Fruit fly (Drosophila melanogaster): Measurements from ENCODE around the gene RnpS1.
A peak's percentile ranks its signal among the peaks of the same experiment; 100 is the strongest.

The RnpS1 gene

dm6 chr3R:9600558-9600959 lies 48.7 kb downstream of the RnpS1 start (continued):
- TF ChIP-seq Mrtf (GFP tag; IDR thresholded peaks at IDR 0.05), result no peak
- TF ChIP-seq sc (optimal IDR thresholded peaks at IDR 0.05), result no peak
- no peak for TF ChIP-seq sc (GFP tag; optimal IDR thresholded peaks at IDR 0.05)
- no peak for TF ChIP-seq nerfin-2 (GFP tag; IDR thresholded peaks at IDR 0.05; ENCODE audit: partially characterized antibody)
- TF ChIP-seq CG32532 (GFP tag; IDR thresholded peaks at IDR 0.05), result peak; percentile 57
- TF ChIP-seq nom (GFP tag; optimal IDR thresholded peaks at IDR 0.05), result peak; percentile 13
- TF ChIP-seq stwl (tag; optimal IDR thresholded peaks at IDR 0.05), result no peak
- TF ChIP-seq maf-S (GFP tag; optimal IDR thresholded peaks at IDR 0.05), result no peak
- TF ChIP-seq Poxn (GFP tag; IDR thresholded peaks at IDR 0.05), result no peak
- TF ChIP-seq Tbp (GFP tag; optimal IDR thresholded peaks at IDR 0.05), result no peak
- TF ChIP-seq CG15073 (GFP tag; optimal IDR thresholded peaks at IDR 0.05), result no peak
- TF ChIP-seq aop (GFP tag; IDR thresholded peaks at IDR 0.05), result no peak
- no peak for TF ChIP-seq pfk (GFP tag; optimal IDR thresholded peaks at IDR 0.05)
- no peak for TF ChIP-seq slp2 (GFP tag; optimal IDR thresholded peaks at IDR 0.05)
- TF ChIP-seq CG11085 (GFP tag; IDR thresholded peaks at IDR 0.05), result 0 out of 2 replicates have a peak, but pooled peaks have one; percentile 27
- no peak for TF ChIP-seq tup (GFP tag; optimal IDR thresholded peaks at IDR 0.05)
- TF ChIP-seq gcm2 (GFP tag; optimal IDR thresholded peaks at IDR 0.05), result no peak
- TF ChIP-seq CG18619 (GFP tag; optimal IDR thresholded peaks at IDR 0.05), result peak; percentile 54
- no peak for TF ChIP-seq hkb (optimal IDR thresholded peaks at IDR 0.05)
- peak; percentile 59 for TF ChIP-seq hkb (GFP tag; IDR thresholded peaks at IDR 0.05)
- TF ChIP-seq HHEX (GFP tag; optimal IDR thresholded peaks at IDR 0.05), result peak; percentile 55
- TF ChIP-seq sens (GFP tag), result peak; percentile 72
- TF ChIP-seq bbx (GFP tag; IDR thresholded peaks at IDR 0.05; ENCODE audit: partially characterized antibody), result no peak
- TF ChIP-seq da (GFP tag; optimal IDR thresholded peaks at IDR 0.05), result no peak
- no peak for TF ChIP-seq p53 (GFP tag; optimal IDR thresholded peaks at IDR 0.05)
- no peak for TF ChIP-seq CG8944 (GFP tag; optimal IDR thresholded peaks at IDR 0.05)
- TF ChIP-seq CG10654 (GFP tag; optimal IDR thresholded peaks at IDR 0.05), result no peak
- no peak for TF ChIP-seq CG9609 (GFP tag; optimal IDR thresholded peaks at IDR 0.05)
- peak; percentile 29 for TF ChIP-seq CG12769 (tag; optimal IDR thresholded peaks at IDR 0.05)
- TF ChIP-seq bsh (GFP tag; optimal IDR thresholded peaks at IDR 0.05), result peak in 1 of 2 experiments; percentile 40
- no peak for TF ChIP-seq GATAe (GFP tag; conservative IDR thresholded peaks at IDR 0.05)
- peak; percentile 53 for TF ChIP-seq CG15514 (GFP tag; optimal IDR thresholded peaks at IDR 0.05)
- peak; percentile 29 for TF ChIP-seq CG1603 (tag; optimal IDR thresholded peaks at IDR 0.05)
- peak; percentile 53 for TF ChIP-seq CG1233 (GFP tag; optimal IDR thresholded peaks at IDR 0.05)
- TF ChIP-seq Nf-YA (GFP tag; IDR thresholded peaks at IDR 0.05), result no peak
- TF ChIP-seq MTF-1 (GFP tag; optimal IDR thresholded peaks at IDR 0.05; ENCODE audit: borderline replicate concordance), result no peak
- TF ChIP-seq CG6854 (GFP tag; optimal IDR thresholded peaks at IDR 0.05), result peak; percentile 44
- peak; percentile 33 for TF ChIP-seq CG13624 (GFP tag; optimal IDR thresholded peaks at IDR 0.05)
- peak; percentile 28 for TF ChIP-seq CG4424 (GFP tag; optimal IDR thresholded peaks at IDR 0.05)
- TF ChIP-seq Bteb2 (GFP tag; optimal IDR thresholded peaks at IDR 0.05), result no peak
- no peak for TF ChIP-seq mld (GFP tag; IDR thresholded peaks at IDR 0.05; ENCODE audit: partially characterized antibody)
- no peak for TF ChIP-seq tgo (GFP tag; IDR thresholded peaks at IDR 0.05)
- peak in 1 of 3 experiments; percentile 8 for TF ChIP-seq lola (GFP tag; optimal IDR thresholded peaks at IDR 0.05)
- no peak for TF ChIP-seq CG2129 (GFP tag; IDR thresholded peaks at IDR 0.05; ENCODE audit: partially characterized antibody)
- TF ChIP-seq CG14014 (GFP tag; IDR thresholded peaks at IDR 0.05), result no peak
- no peak for TF ChIP-seq Trl (optimal IDR thresholded peaks at IDR 0.05)
- TF ChIP-seq Trl (GFP tag; optimal IDR thresholded peaks at IDR 0.05), result no peak
- peak; percentile 57 for TF ChIP-seq Hand (GFP tag; optimal IDR thresholded peaks at IDR 0.05)
- no peak for TF ChIP-seq CG11398 (GFP tag; optimal IDR thresholded peaks at IDR 0.05)
- no peak for TF ChIP-seq gfzf (GFP tag; optimal IDR thresholded peaks at IDR 0.05)
- no peak for TF ChIP-seq gsb (GFP tag; IDR thresholded peaks at IDR 0.05)
- TF ChIP-seq CG17359 (tag; optimal IDR thresholded peaks at IDR 0.05), result peak; percentile 56
